Fruit fly (Drosophila melanogaster) whole organism: Measurements from ENCODE around the gene Pax.

Source experiments
- CG8478 ChIP-seq: fragments of >200 bp; optimal IDR thresholded peaks from 2 replicates; lab custom pipeline; 2018; ENCODE audit warnings: inconsistent platforms
- Dll ChIP-seq: fragments of >200 bp; optimal IDR thresholded peaks from 2 replicates; lab custom pipeline; 2017
- EcR ChIP-seq, 2 experiments: fragments of >200 bp; optimal IDR thresholded peaks; 2 replicates each; lab custom pipeline; 2017; ENCODE audit warnings: missing biosample characterization in 2 of 2, missing genetic modification characterization in 2 of 2, missing genetic modification reagents in 2 of 2
- pan ChIP-seq: fragments of >200 bp; optimal IDR thresholded peaks from 2 replicates; lab custom pipeline; 2017
- psq ChIP-seq: fragments of >200 bp; optimal IDR thresholded peaks from 2 replicates; lab custom pipeline; 2017
- usp ChIP-seq: fragments of >200 bp; optimal IDR thresholded peaks from 2 replicates; lab custom pipeline; 2017; ENCODE audit warnings: missing biosample characterization, missing genetic modification characterization, mixed read lengths

The Pax gene

DNA sequence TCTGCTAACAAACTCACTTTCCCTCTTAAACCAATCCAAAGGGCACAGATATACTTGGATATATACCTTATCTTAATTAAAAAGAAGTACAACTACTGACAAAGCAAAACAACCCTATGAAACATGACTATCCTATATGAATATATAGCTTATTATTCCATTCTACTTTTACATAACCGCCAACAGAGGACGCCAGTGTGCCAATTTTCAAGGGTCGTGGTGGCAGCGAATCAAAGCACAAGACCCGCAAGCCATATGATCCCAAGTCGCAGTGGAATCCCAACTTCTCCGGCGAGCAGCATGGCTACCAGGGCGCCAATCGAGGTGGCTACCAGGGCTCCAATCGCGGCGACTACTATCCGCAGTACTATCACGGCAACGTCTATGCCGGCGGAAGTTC, 44.0 kb downstream of the Pax start:
- TF ChIP-seq usp (GFP tag; lab: Kevin White, UChicago) = no peak
- no peak for TF ChIP-seq CG8478 (lab: Kevin White, UChicago)
- no peak for TF ChIP-seq pan (lab: Kevin White, UChicago)
- no peak for TF ChIP-seq EcR (GFP tag; optimal IDR thresholded peaks at IDR 0.05; lab: Kevin White, UChicago)
- TF ChIP-seq Dll = no peak
- no peak for TF ChIP-seq psq (lab: Kevin White, UChicago)

DNA sequence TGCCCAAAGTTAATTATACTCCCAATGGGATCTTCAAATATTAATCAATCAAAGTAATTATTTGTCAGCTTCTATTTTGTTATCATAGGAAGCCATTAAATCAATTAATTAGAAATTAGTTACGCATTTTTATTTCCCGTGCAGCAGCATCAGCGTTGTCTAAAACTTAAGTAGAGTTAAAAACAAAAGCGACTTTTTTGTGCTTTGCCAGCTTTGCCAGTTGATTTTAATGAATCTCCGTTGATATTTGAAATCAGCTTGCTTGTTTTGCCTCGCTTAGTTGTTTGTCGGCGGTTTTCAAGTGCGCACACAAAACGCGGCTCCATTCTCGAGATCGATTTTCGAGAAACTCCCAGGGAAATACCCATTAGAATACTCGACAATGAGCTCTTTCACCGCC, 45.8 kb downstream of the Pax start, which contains the start of gene CG17350:
Gene CG17350 (plus strand): TSS at position 301 of the 400 bp plus-strand sequence.
- TF ChIP-seq psq (lab: Kevin White, UChicago) (no peak), EcR (GFP tag; optimal IDR thresholded peaks at IDR 0.05; lab: Kevin White, UChicago) (no peak), pan (lab: Kevin White, UChicago) (no peak), usp (GFP tag; lab: Kevin White, UChicago) (no peak), Dll (no peak), CG8478 (lab: Kevin White, UChicago) (no peak)

DNA sequence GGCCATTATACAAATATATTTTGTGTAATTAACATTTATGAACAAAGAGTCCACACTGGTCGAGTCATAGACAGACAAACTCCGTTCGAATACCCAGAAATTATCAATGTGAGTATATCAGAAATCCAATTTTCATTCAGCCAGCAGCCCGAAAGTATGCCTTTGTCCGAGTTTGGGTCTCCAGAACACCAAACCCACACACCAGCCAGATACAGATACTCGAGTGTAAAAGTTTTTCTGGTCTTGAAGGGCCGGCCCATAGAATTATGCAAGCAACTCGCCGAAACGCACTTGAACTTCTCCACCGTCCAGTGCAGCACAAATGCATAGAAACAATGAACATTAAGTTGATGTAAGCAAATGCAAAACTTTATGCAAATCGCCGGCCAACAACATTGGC, 47.8 kb downstream of the Pax start:
- TF ChIP-seq pan (lab: Kevin White, UChicago) (no peak), psq (lab: Kevin White, UChicago) (no peak), CG8478 (lab: Kevin White, UChicago) (no peak), Dll (no peak), EcR (GFP tag; optimal IDR thresholded peaks at IDR 0.05; lab: Kevin White, UChicago) (no peak), usp (GFP tag; lab: Kevin White, UChicago) (no peak)

DNA sequence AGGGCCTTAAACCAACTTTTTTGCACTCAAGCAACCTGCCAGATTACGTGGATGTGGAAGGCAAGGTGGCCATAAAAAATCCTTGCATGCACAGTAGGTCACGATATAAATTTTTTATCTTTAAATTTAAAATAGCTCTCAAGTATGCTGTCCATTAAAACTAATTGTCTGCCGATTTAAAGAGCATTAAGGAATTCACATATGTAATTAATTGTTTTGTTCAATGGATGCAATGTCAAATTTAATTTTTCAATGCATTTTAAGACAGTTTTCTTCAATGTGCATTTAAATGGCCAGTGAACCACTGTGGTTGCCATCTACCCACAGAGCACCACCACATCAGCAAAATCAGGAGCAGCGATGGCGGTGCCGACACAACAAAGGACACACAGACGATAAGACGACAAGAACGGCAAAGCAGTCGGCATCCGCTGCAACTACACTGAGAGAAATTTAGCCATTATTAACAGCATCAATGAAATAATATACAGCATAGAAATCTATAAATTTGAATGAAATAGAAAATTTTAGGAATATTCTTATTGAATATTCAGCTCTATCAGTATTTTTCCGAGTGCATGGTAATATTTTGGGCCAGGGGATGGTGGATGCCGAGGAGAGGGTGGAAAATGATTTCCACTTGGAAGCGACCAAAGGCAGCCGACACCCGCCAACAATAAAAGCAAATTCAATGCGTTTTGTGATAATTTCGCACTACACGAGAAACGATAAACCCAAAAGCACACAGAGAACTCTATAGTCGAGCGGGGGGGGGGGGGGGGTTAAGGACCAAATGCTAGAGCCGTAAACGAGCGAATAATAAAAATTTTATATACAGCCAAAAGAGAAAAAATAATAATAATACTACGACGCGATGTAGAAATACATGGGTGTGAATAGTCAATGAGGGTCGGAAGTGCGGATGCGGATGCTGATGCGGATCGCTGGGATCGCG, 49.0 kb downstream of the Pax start:
- TF ChIP-seq EcR (GFP tag; optimal IDR thresholded peaks at IDR 0.05; lab: Kevin White, UChicago) (no peak), psq (lab: Kevin White, UChicago) (no peak), usp (GFP tag; lab: Kevin White, UChicago) (no peak), CG8478 (lab: Kevin White, UChicago) (no peak), pan (lab: Kevin White, UChicago) (no peak), Dll (no peak)

DNA sequence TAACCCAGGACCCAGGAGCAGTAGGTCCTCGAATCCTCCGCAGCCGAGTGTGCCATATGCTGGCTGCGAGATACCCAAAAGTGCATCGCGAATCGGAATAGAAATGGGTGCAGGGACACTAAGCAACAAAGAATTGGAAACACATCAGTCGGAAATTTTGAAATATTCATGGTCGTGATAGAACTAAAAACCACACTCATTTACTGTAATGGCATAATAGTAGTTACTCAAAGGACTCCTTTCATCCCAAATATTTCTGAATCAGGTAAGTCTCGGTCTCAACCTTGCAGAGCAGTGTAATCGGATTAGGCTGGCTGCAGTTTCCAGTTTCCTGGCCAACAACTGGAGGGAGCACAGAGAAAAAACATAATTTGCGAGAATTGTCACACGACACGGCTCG, 50.3 kb downstream of the Pax start:
- TF ChIP-seq pan (lab: Kevin White, UChicago) = no peak
- no peak for TF ChIP-seq CG8478 (lab: Kevin White, UChicago)
- TF ChIP-seq Dll = no peak
- no peak for TF ChIP-seq usp (GFP tag; lab: Kevin White, UChicago)
- no peak for TF ChIP-seq EcR (GFP tag; optimal IDR thresholded peaks at IDR 0.05; lab: Kevin White, UChicago)
- TF ChIP-seq psq (lab: Kevin White, UChicago) = no peak

DNA sequence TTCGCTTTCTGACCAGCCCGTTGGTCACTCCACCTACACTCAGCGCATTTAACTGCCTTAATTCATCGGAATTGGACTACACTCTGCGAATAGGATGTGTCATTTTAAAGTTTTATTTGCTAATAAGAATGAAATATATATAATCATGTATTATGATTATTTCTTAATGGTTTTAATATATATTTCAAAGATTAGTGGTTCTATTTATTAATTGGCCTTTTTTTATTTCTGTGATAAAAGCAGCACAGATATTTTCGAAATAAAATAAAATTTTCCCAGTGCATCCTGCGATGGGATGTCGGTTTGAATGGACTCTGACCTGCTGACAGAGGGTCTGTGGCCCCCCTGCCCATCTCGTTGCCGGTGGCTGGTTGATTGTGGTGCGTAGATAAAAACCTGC, 52.6 kb downstream of the Pax start:
- no peak for TF ChIP-seq usp (GFP tag; lab: Kevin White, UChicago)
- TF ChIP-seq psq (lab: Kevin White, UChicago) = no peak
- TF ChIP-seq pan (lab: Kevin White, UChicago) = no peak
- TF ChIP-seq EcR (GFP tag; optimal IDR thresholded peaks at IDR 0.05; lab: Kevin White, UChicago) = no peak
- TF ChIP-seq CG8478 (lab: Kevin White, UChicago) = no peak
- TF ChIP-seq Dll = no peak

DNA sequence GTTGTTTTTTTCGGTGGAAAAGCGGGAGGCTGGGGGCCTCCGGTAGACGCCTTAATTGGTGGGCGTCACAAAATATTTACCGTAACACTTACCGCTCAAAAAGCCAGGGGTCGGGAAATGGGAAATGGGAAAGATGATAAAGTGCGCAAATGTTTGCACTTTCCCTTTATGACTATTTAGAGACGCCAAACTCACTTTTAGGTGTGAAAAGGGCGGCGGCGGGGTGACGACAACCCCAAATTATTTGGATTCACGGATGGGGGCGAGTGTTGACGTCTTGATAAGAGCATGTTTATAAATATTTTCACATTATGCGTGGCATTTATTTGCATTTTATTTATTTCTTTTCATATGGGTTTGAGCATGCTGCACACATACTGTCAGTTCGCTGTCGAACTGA, 56.4 kb downstream of the Pax start, which contains the start of gene CG17349:
Gene CG17349 (plus strand): TSS at position 400 of the 400 bp plus-strand sequence.
- TF ChIP-seq Dll (no peak), CG8478 (lab: Kevin White, UChicago) (no peak), usp (GFP tag; lab: Kevin White, UChicago) (no peak), EcR (GFP tag; optimal IDR thresholded peaks at IDR 0.05; lab: Kevin White, UChicago) (no peak), psq (lab: Kevin White, UChicago) (no peak), pan (lab: Kevin White, UChicago) (no peak)

DNA sequence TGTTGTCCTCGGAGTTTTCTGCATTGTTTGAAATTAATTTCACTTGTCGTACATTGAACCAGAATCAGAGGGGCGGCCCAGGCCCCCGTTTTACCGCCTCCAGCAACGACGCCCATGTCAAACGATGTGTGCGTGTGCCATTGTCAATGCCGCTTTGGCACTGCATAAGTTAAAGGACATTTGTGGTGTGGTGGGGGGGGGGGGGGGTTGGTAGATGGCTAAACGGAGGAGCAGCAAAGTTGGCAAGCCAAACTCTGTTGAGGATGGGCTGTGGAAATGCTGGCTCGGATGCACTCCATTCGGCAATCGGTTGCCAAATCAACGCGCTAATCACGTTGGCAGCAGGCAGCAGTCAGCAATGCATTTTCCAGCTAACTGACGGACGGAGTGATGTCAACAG, 59.7 kb downstream of the Pax start:
- no peak for TF ChIP-seq usp (GFP tag; lab: Kevin White, UChicago)

DNA sequence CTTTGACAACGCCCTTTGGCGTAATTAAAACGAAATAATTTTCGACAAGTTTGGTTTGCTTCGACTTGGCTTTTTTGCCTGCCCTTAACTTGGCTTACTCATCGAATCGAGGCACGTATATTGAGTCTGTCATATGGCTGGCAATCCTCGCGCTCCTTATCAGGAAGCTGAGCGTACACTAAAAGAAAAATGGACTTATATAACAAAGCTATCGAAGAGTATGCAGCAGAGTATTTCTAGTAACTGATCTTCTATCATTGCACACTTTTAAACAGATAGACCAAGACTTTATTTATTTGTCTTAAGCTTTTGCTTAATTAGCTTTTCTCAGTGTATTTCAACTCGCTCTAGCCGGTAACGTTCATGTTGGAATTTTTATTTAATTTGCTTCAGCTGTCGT, 60.1 kb downstream of the Pax start:
- no peak for TF ChIP-seq pan (lab: Kevin White, UChicago)
- no peak for TF ChIP-seq psq (lab: Kevin White, UChicago)
- TF ChIP-seq usp (GFP tag; lab: Kevin White, UChicago) = no peak

DNA sequence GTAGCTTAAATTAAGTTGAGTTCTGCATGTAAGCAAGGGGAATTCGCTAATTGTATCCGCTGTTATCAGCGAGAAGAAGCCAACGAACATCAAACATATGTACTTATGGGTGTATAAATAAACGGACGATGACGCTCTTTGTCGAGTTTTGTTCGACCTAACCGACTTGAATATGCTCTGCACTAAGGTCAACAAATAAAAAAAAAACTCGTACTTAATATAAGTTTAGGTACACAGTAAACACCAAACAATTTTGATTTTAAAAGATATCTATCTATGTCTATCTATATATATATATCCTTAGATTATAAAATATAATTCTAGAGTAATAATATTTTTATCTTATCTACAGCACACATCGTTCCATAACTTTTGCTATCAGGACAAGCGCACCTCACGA, 61.8 kb downstream of the Pax start:
- TF ChIP-seq usp (GFP tag; lab: Kevin White, UChicago) = no peak
- no peak for TF ChIP-seq EcR (GFP tag; optimal IDR thresholded peaks at IDR 0.05; lab: Kevin White, UChicago)
- TF ChIP-seq pan (lab: Kevin White, UChicago) = no peak
- TF ChIP-seq CG8478 (lab: Kevin White, UChicago) = no peak
- TF ChIP-seq Dll = no peak
- no peak for TF ChIP-seq psq (lab: Kevin White, UChicago)

DNA sequence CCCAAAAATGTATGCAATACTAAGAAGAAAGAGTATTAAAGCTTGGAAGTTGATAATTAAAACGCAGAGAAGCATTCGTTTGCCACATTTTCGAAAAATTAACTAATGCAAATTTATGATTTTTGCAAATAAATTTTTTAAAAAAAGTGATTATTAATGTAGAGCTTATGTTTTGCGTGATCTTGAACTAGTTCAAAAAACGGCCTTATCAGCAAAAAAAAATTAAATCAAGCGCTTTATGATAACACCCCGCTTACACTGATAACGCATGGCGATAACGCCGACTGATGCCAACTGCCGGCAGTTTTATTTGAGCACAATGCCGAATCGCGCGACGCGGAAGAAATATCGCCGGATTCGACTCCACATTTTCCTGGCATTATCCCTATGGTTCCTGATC, 62.3 kb downstream of the Pax start, which contains the start of gene CG13086:
Gene CG13086 (plus strand): TSS at position 301 of the 400 bp plus-strand sequence.
- no peak for TF ChIP-seq usp (GFP tag; lab: Kevin White, UChicago)
- no peak for TF ChIP-seq CG8478 (lab: Kevin White, UChicago)
- no peak for TF ChIP-seq Dll
- no peak for TF ChIP-seq pan (lab: Kevin White, UChicago)

DNA sequence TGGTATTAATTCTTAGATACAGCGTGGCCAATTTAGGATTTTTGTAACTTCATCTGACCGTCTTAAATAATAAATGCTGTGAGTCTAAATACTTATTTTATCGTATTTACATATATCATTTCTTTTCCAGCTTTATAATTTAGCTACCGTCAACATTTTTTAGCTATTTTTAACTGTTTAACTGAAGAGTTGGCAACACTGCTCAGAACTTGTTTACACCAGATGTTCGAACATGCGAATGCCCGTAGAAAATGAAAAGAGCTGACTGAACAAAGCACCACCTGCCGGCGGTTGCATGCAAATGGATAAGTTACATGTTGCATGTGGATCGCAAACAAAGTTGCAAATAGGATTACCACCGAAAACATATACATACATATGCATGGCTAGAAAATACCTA, 62.9 kb downstream of the Pax start:
- TF ChIP-seq usp (GFP tag; lab: Kevin White, UChicago) = no peak
